Worm (Caenorhabditis elegans): ENCODE results near the gene H03E18.1.

ce11 chrX:8477048-8477806 is 30.4 kb upstream of the H03E18.1 start:
- TF ChIP-seq ama-1 (optimal IDR thresholded peaks at IDR 0.05) (no peak), hmg-4 (GFP tag; optimal IDR thresholded peaks at IDR 0.05) (no peak), hmbx-1 (tag; optimal IDR thresholded peaks at IDR 0.05) (no peak), flt-1 (GFP tag; IDR thresholded peaks at IDR 0.05) (no peak), ets-7 (tag; optimal IDR thresholded peaks at IDR 0.05) (no peak), tbx-11 (GFP tag; IDR thresholded peaks at IDR 0.05) (no peak), scrt-1 (GFP tag; IDR thresholded peaks at IDR 0.05) (no peak), B0310.2 (tag; optimal IDR thresholded peaks at IDR 0.05) (no peak), sea-1 (GFP tag; conservative IDR thresholded peaks at IDR 0.05) (no peak), hnd-1 (tag; optimal IDR thresholded peaks at IDR 0.05) (no peak), ceh-13 (GFP tag; optimal IDR thresholded peaks at IDR 0.05) (no peak), pes-1 (GFP tag; IDR thresholded peaks at IDR 0.05) (no peak), aly-1 (tag; optimal IDR thresholded peaks at IDR 0.05) (no peak), tbx-37 (GFP tag; conservative IDR thresholded peaks at IDR 0.05) (no peak)

All from whole organism, early embryonic.